Fruit fly (Drosophila melanogaster) whole organism: ENCODE data around the gene CG9072.

Source experiments
- CG8478 ChIP-seq: fragments of >200 bp; optimal IDR thresholded peaks from 2 replicates; lab custom pipeline; 2018; ENCODE audit warnings: inconsistent platforms
- EcR ChIP-seq, 2 experiments: fragments of >200 bp; optimal IDR thresholded peaks; 2 replicates each; lab custom pipeline; 2017; ENCODE audit warnings: missing biosample characterization in 2 of 2, missing genetic modification characterization in 2 of 2, missing genetic modification reagents in 2 of 2
- pan ChIP-seq: fragments of >200 bp; optimal IDR thresholded peaks from 2 replicates; lab custom pipeline; 2017
- psq ChIP-seq: fragments of >200 bp; optimal IDR thresholded peaks from 2 replicates; lab custom pipeline; 2017
- usp ChIP-seq: fragments of >200 bp; optimal IDR thresholded peaks from 2 replicates; lab custom pipeline; 2017; ENCODE audit warnings: missing biosample characterization, missing genetic modification characterization, mixed read lengths

DNA sequence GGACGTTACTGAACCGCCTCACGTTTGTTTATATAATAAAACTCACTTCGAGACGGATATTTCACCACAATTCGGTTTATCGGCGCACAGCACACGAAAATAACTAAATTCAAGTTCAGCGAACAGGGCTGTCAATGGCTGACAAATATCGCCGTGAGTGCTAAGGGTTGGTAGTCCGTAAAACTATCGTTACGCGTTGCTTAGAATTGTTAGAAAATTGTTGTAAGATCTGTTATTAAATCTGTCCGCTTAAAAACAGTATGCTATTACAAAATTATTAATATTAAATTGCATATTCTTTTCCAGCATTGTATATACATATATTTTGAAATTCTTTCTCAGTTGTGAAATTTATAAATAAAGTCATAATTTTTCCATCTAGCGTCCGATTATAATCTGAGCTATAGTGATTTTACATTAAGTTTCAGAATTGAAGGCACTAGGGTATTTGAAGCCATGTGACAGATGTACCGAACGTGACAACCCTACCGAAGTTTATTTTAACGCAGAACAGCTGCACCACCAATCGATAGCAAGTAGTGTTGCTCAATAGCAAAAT is 11.2 kb downstream of the CG9072 start, which contains the start of gene Cox17:
- TF ChIP-seq pan (lab: Kevin White, UChicago) = no peak
- no peak for TF ChIP-seq usp
- no peak for TF ChIP-seq EcR (GFP tag; optimal IDR thresholded peaks at IDR 0.05; lab: Kevin White, UChicago)
- TF ChIP-seq CG8478 (lab: Kevin White, UChicago) = no peak
- TF ChIP-seq psq (lab: Kevin White, UChicago) = no peak
